Worm (Caenorhabditis elegans) whole organism, L4/young adult: ENCODE data around the gene sad-1.

Source experiments
- W03F9.2 ChIP-seq: fragments of 150-350 bp; optimal IDR thresholded peaks from 2 replicates; lab custom pipeline; 2014; ENCODE audit warnings: missing biosample characterization, missing genetic modification characterization
- dao-5 ChIP-seq: sonication (generic microtip); optimal IDR thresholded peaks from 2 replicates; lab custom pipeline; 2016; ENCODE audit warnings: missing genotype, missing genetic modification characterization, moderate library complexity, missing compliant biosample characterization
- him-1 ChIP-seq: sonication (generic microtip); optimal IDR thresholded peaks from 2 replicates; lab custom pipeline; 2016; ENCODE audit warnings: missing genotype, missing genetic modification reagents, missing genetic modification characterization, missing compliant biosample characterization

DNA sequence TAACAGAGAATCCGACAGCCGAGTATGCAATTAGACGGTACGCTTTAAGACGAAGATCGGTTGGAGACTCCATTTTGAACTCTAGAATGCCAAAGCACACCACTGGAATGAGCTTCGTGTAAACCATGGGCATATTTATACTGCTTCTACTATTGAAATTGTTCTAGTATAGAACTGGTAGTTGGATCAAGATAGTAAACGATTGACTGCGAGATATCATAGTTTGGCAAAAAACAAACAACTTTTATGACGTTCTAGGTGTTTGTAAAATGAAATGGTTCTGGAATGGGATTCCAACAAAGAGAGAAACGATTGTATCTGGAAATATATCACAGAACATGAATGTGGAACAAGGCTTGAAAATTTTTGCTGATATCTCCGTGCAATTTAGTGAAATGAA, 10.5 kb upstream of the sad-1 start, which contains the start of gene col-185:
- TF ChIP-seq dao-5 (tag; lab: Kevin White, UChicago), result no peak
- no peak for TF ChIP-seq W03F9.2 (tag; lab: Kevin White, UChicago)
- no peak for TF ChIP-seq him-1 (tag; lab: Kevin White, UChicago)
